Fruit fly (Drosophila melanogaster): ENCODE results near the gene HDAC1.

DNA sequence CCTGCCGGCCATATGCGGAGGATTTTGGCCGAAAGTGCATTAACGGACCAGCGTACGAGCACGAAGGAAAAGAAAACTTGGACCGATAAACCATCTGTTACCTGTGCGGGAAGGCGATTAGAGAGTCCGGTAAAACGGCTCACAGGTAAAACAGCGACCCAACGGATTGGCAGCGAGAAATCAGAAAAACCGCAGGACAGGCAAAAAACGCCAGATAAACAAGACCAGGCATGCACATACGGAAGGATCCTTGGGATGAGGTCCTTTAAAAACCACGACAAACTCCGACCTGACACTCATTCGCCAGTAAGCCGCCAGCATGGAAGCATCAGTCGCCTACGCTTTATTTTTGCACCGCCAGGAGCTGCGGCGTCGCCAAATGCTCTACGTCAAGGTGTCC, 51.0 kb downstream of the HDAC1 start, which contains the start of gene CG34266:
- TF ChIP-seq sv (GFP tag; optimal IDR thresholded peaks at IDR 0.05) (no peak), rgr (GFP tag; optimal IDR thresholded peaks at IDR 0.05) (no peak), Myc (optimal IDR thresholded peaks at IDR 0.05) (no peak), CG32264 (GFP tag; optimal IDR thresholded peaks at IDR 0.05) (no peak), Abd-B (GFP tag; optimal IDR thresholded peaks at IDR 0.05) (no peak), Mio (GFP tag; optimal IDR thresholded peaks at IDR 0.05) (no peak), dsf (GFP tag; optimal IDR thresholded peaks at IDR 0.05; ENCODE audit: borderline replicate concordance) (no peak), OdsH (GFP tag; optimal IDR thresholded peaks at IDR 0.05) (no peak), Hr83 (GFP tag; optimal IDR thresholded peaks at IDR 0.05; ENCODE audit: poor library complexity, severe bottlenecking) (no peak), woc (GFP tag; optimal IDR thresholded peaks at IDR 0.05) (no peak), Dfd (GFP tag; optimal IDR thresholded peaks at IDR 0.05) (no peak), sage (GFP tag; optimal IDR thresholded peaks at IDR 0.05) (no peak), jim (GFP tag; optimal IDR thresholded peaks at IDR 0.05) (no peak), Sp1 (GFP tag; optimal IDR thresholded peaks at IDR 0.05) (no peak)

Measured in whole organism, wandering third instar larva.